Fruit fly (Drosophila melanogaster) whole organism, embryonic: Measurements from ENCODE around the gene CG32437.

Source experiments
- Aef1 ChIP-seq: fragments of 200-800 bp; sonication (Bioruptor generic); IDR thresholded peaks from 3 replicates; pipeline ENCODE4 v1.3.6; 2022; ENCODE audit warnings: missing biosample characterization, missing genetic modification characterization
- Atf-2 ChIP-seq: fragments of 200-800 bp; sonication (Bioruptor generic); optimal IDR thresholded peaks from 2 replicates; lab custom pipeline; 2016; ENCODE audit warnings: missing biosample characterization, missing genetic modification characterization
- CG10565 ChIP-seq: fragments of 200-800 bp; sonication (Bioruptor generic); optimal IDR thresholded peaks from 3 replicates; lab custom pipeline; 2016; ENCODE audit warnings: missing biosample characterization, mild to moderate bottlenecking, missing genetic modification characterization
- CG11247 ChIP-seq: fragments of 200-800 bp; sonication (Bioruptor generic); IDR thresholded peaks from 2 replicates; pipeline ENCODE4 v1.3.6; 2022; ENCODE audit warnings: missing biosample characterization, missing genetic modification characterization
- CG11695 ChIP-seq: fragments of 200-800 bp; sonication (Bioruptor generic); IDR thresholded peaks from 3 replicates; pipeline ENCODE4 v1.3.6; 2022; ENCODE audit warnings: missing biosample characterization, missing genetic modification characterization
- CG12071 ChIP-seq: fragments of 200-800 bp; sonication (Bioruptor generic); optimal IDR thresholded peaks from 3 replicates; lab custom pipeline; 2018; ENCODE audit warnings: missing biosample characterization, mild to moderate bottlenecking, missing genetic modification characterization
- CG14014 ChIP-seq: fragments of 200-800 bp; sonication (Bioruptor generic); IDR thresholded peaks from 2 replicates; pipeline ENCODE4 v1.3.6; 2022; ENCODE audit warnings: missing biosample characterization, missing genetic modification characterization
- CG1792 ChIP-seq: fragments of 200-800 bp; sonication (Bioruptor generic); optimal IDR thresholded peaks from 2 replicates; lab custom pipeline; 2016; ENCODE audit warnings: missing biosample characterization, missing genetic modification characterization
- CG18011 ChIP-seq: fragments of 200-800 bp; sonication (Bioruptor generic); optimal IDR thresholded peaks from 2 replicates; lab custom pipeline; 2017; ENCODE audit warnings: missing biosample characterization, missing genetic modification characterization, mild to moderate bottlenecking, moderate library complexity, missing genotype
- CG18764 ChIP-seq: fragments of 200-800 bp; sonication (Bioruptor generic); optimal IDR thresholded peaks from 3 replicates; lab custom pipeline; 2016; ENCODE audit warnings: missing biosample characterization, missing genetic modification characterization
- CG2889 ChIP-seq: fragments of 200-800 bp; sonication (Bioruptor generic); IDR thresholded peaks from 3 replicates; pipeline ENCODE4 v1.3.6; 2022; ENCODE audit warnings: missing biosample characterization, missing genetic modification characterization
- CG32767 ChIP-seq: fragments of 200-800 bp; sonication (Bioruptor generic); IDR thresholded peaks from 2 replicates; pipeline ENCODE4 v1.3.6; 2022; ENCODE audit warnings: missing biosample characterization, missing genetic modification characterization
- CG3281 ChIP-seq: fragments of 200-800 bp; sonication (Bioruptor generic); optimal IDR thresholded peaks from 3 replicates; lab custom pipeline; 2017; ENCODE audit warnings: missing biosample characterization, mild to moderate bottlenecking, missing genetic modification characterization
- CG3847 ChIP-seq: fragments of 200-800 bp; sonication (Bioruptor generic); IDR thresholded peaks from 2 replicates; pipeline ENCODE4 v1.3.6; 2022; ENCODE audit warnings: missing biosample characterization, missing genetic modification characterization
- CG4282 ChIP-seq: fragments of 200-800 bp; sonication (Bioruptor generic); optimal IDR thresholded peaks from 2 replicates; lab custom pipeline; 2016; ENCODE audit warnings: missing biosample characterization, missing genetic modification characterization
- CG4404 ChIP-seq: fragments of 200-800 bp; sonication (Bioruptor generic); IDR thresholded peaks from 2 replicates; pipeline ENCODE4 v1.3.6; 2022; ENCODE audit warnings: missing biosample characterization, missing genetic modification characterization
- CG4424 ChIP-seq: fragments of 200-800 bp; sonication (Bioruptor generic); optimal IDR thresholded peaks from 3 replicates; lab custom pipeline; 2016; ENCODE audit warnings: missing biosample characterization, missing genetic modification characterization
- CG4820 ChIP-seq: fragments of 200-800 bp; sonication (Bioruptor generic); optimal IDR thresholded peaks from 3 replicates; lab custom pipeline; 2016; ENCODE audit warnings: missing biosample characterization, missing genetic modification characterization
- CG6689 ChIP-seq: fragments of 200-800 bp; sonication (Bioruptor generic); IDR thresholded peaks from 2 replicates; pipeline ENCODE4 v1.3.6; 2022; ENCODE audit warnings: missing biosample characterization, missing genetic modification characterization
- CG6854 ChIP-seq: fragments of 200-800 bp; sonication (Bioruptor generic); optimal IDR thresholded peaks from 3 replicates; lab custom pipeline; 2017; ENCODE audit warnings: missing biosample characterization, mild to moderate bottlenecking, missing genetic modification characterization
- CG8089 ChIP-seq: fragments of 200-800 bp; sonication (Bioruptor generic); optimal IDR thresholded peaks from 3 replicates; lab custom pipeline; 2016; ENCODE audit warnings: missing biosample characterization, missing genetic modification characterization
- CrebB ChIP-seq: fragments of 200-800 bp; sonication (Bioruptor generic); optimal IDR thresholded peaks from 3 replicates; lab custom pipeline; 2018; ENCODE audit warnings: missing biosample characterization, mild to moderate bottlenecking, missing genetic modification characterization
- Dip2 ChIP-seq: fragments of 200-800 bp; sonication (Bioruptor generic); IDR thresholded peaks from 2 replicates; pipeline ENCODE4 v1.3.6; 2022; ENCODE audit warnings: missing biosample characterization, missing genetic modification characterization
- Fer3 ChIP-seq: fragments of 200-800 bp; sonication (Bioruptor generic); optimal IDR thresholded peaks from 2 replicates; lab custom pipeline; 2018; ENCODE audit warnings: missing biosample characterization, mild to moderate bottlenecking, missing genetic modification characterization, moderate library complexity
- HLHmδ ChIP-seq: fragments of 200-800 bp; sonication (Bioruptor generic); optimal IDR thresholded peaks from 2 replicates; lab custom pipeline; 2018; ENCODE audit warnings: missing biosample characterization, mild to moderate bottlenecking, missing genetic modification characterization, moderate library complexity
- Hr3 ChIP-seq: fragments of 200-800 bp; sonication (Bioruptor generic); optimal IDR thresholded peaks from 3 replicates; lab custom pipeline; 2016; ENCODE audit warnings: missing biosample characterization, missing genetic modification characterization
- Max ChIP-seq: fragments of 200-800 bp; sonication (Bioruptor generic); optimal IDR thresholded peaks from 2 replicates; lab custom pipeline; 2016; ENCODE audit warnings: missing biosample characterization, mild to moderate bottlenecking, missing genetic modification characterization
- Meics ChIP-seq: fragments of 200-800 bp; sonication (Bioruptor generic); optimal IDR thresholded peaks from 2 replicates; lab custom pipeline; 2017; ENCODE audit warnings: missing biosample characterization, mild to moderate bottlenecking, missing genetic modification characterization
- Optix ChIP-seq: fragments of 200-800 bp; sonication (Bioruptor generic); IDR thresholded peaks from 3 replicates; pipeline ENCODE4 v1.3.6; 2022; ENCODE audit warnings: missing biosample characterization, missing genetic modification characterization
- YL-1 ChIP-seq: fragments of 200-800 bp; sonication (Bioruptor generic); optimal IDR thresholded peaks from 3 replicates; lab custom pipeline; 2017; ENCODE audit warnings: missing biosample characterization, mild to moderate bottlenecking, missing genetic modification characterization
- cas ChIP-seq: fragments of 200-800 bp; sonication (Bioruptor generic); IDR thresholded peaks from 2 replicates; pipeline ENCODE4 v1.3.6; 2022; ENCODE audit warnings: missing biosample characterization, missing genetic modification characterization
- cato ChIP-seq: fragments of 200-800 bp; sonication (Bioruptor generic); optimal IDR thresholded peaks from 2 replicates; lab custom pipeline; 2016; ENCODE audit warnings: missing biosample characterization, missing genetic modification characterization, borderline replicate concordance
- corto ChIP-seq: fragments of 200-800 bp; sonication (Bioruptor generic); optimal IDR thresholded peaks from 2 replicates; lab custom pipeline; 2016; ENCODE audit warnings: missing biosample characterization, mild to moderate bottlenecking, missing genetic modification characterization, moderate library complexity
- ewg ChIP-seq: fragments of 200-800 bp; sonication (Bioruptor generic); optimal IDR thresholded peaks from 3 replicates; lab custom pipeline; 2017; ENCODE audit warnings: mild to moderate bottlenecking, missing biosample characterization, missing genetic modification reagents, missing genetic modification characterization
- fd64A ChIP-seq: fragments of 200-800 bp; sonication (Bioruptor generic); optimal IDR thresholded peaks from 3 replicates; lab custom pipeline; 2018; ENCODE audit warnings: missing biosample characterization, mild to moderate bottlenecking, missing genetic modification characterization
- fu2 ChIP-seq: fragments of 200-800 bp; sonication (Bioruptor generic); optimal IDR thresholded peaks from 2 replicates; lab custom pipeline; 2016; ENCODE audit warnings: missing biosample characterization, missing genetic modification characterization
- gce ChIP-seq: fragments of 200-800 bp; sonication (Bioruptor generic); IDR thresholded peaks from 3 replicates; pipeline ENCODE4 v1.3.6; 2022; ENCODE audit warnings: missing biosample characterization, missing genetic modification characterization
- gfzf ChIP-seq: fragments of 200-800 bp; sonication (Bioruptor generic); optimal IDR thresholded peaks from 2 replicates; lab custom pipeline; 2016; ENCODE audit warnings: missing biosample characterization, mild to moderate bottlenecking, missing genetic modification characterization, moderate library complexity
- grau ChIP-seq: fragments of 200-800 bp; optimal IDR thresholded peaks from 3 replicates; lab custom pipeline; 2019; ENCODE audit warnings: missing biosample characterization, mild to moderate bottlenecking, missing genetic modification characterization, moderate library complexity
- ham ChIP-seq: fragments of 200-800 bp; sonication (Bioruptor generic); IDR thresholded peaks from 2 replicates; pipeline ENCODE4 v1.3.6; 2022; ENCODE audit warnings: missing biosample characterization, missing genetic modification characterization
- maf-S ChIP-seq: fragments of 200-800 bp; sonication (Bioruptor generic); optimal IDR thresholded peaks from 2 replicates; lab custom pipeline; 2016; ENCODE audit warnings: missing biosample characterization, missing genetic modification characterization
- phol ChIP-seq: fragments of 200-800 bp; sonication (Bioruptor generic); optimal IDR thresholded peaks from 3 replicates; lab custom pipeline; 2018; ENCODE audit warnings: missing biosample characterization, mild to moderate bottlenecking, missing genetic modification characterization, moderate library complexity
- ro ChIP-seq: fragments of 200-800 bp; sonication (Bioruptor generic); IDR thresholded peaks from 2 replicates; pipeline ENCODE4 v1.3.6; 2022; ENCODE audit warnings: missing biosample characterization, missing genetic modification characterization
- run ChIP-seq: fragments of 200-800 bp; sonication (Bioruptor generic); optimal IDR thresholded peaks from 3 replicates; lab custom pipeline; 2018; ENCODE audit warnings: missing biosample characterization, mild to moderate bottlenecking, missing genetic modification characterization
- sens-2 ChIP-seq: fragments of 200-800 bp; sonication (Bioruptor generic); IDR thresholded peaks from 2 replicates; pipeline ENCODE4 v1.3.6; 2022; ENCODE audit warnings: missing biosample characterization, missing genetic modification characterization
- ssp ChIP-seq: fragments of 200-800 bp; sonication (Bioruptor generic); IDR thresholded peaks from 2 replicates; pipeline ENCODE4 v1.3.6; 2022; ENCODE audit warnings: missing biosample characterization, missing genetic modification characterization
- stwl ChIP-seq: fragments of 200-800 bp; sonication (Bioruptor generic); optimal IDR thresholded peaks from 3 replicates; lab custom pipeline; 2018; ENCODE audit warnings: missing biosample characterization, mild to moderate bottlenecking, missing genetic modification characterization, moderate library complexity
- sug ChIP-seq: fragments of 200-800 bp; optimal IDR thresholded peaks from 2 replicates; lab custom pipeline; 2019; ENCODE audit warnings: missing biosample characterization, mild to moderate bottlenecking, missing genetic modification characterization, moderate library complexity
- tgo ChIP-seq: fragments of 200-800 bp; sonication (Bioruptor generic); IDR thresholded peaks from 3 replicates; pipeline ENCODE4 v1.3.6; 2022; ENCODE audit warnings: missing biosample characterization, missing genetic modification characterization
- zen ChIP-seq: fragments of 200-800 bp; sonication (Bioruptor generic); optimal IDR thresholded peaks from 3 replicates; lab custom pipeline; 2018; ENCODE audit warnings: missing biosample characterization, mild to moderate bottlenecking, missing genetic modification characterization, moderate library complexity
- zen2 ChIP-seq: fragments of 200-800 bp; sonication (Bioruptor generic); IDR thresholded peaks from 3 replicates; pipeline ENCODE4 v1.3.6; 2022; ENCODE audit warnings: missing biosample characterization, missing genetic modification characterization; ENCODE audit not compliant: partially characterized antibody

Gene CG32437

dm6 chr3L:21347197-21347831 is 10.2 kb upstream of the CG32437 start (continued):
- no peak for TF ChIP-seq ro (GFP tag; lab: Robert Waterston, UW)
- peak; percentile 8; the same call in 1 of the 3 replicates for TF ChIP-seq Optix
- no peak for TF ChIP-seq ewg (GFP tag; lab: Kevin White, UChicago)
- peak; percentile 35; the same call in 1 of the 2 replicates for TF ChIP-seq CG6689
- no peak; the same call in 1 of the 2 replicates for TF ChIP-seq CG3847
- TF ChIP-seq CG4820 (GFP tag; lab: Kevin White, UChicago), result peak; percentile 47
- no peak for TF ChIP-seq Atf-2 (GFP tag; lab: Kevin White, UChicago)
- TF ChIP-seq tgo (GFP tag; lab: Robert Waterston, UW), result 0 out of 3 replicates have a peak, but pooled peaks have one; percentile 17
- peak; percentile 64 for TF ChIP-seq CG4424 (GFP tag; lab: Kevin White, UChicago)
- no peak for TF ChIP-seq corto
- no peak for TF ChIP-seq CG3281 (GFP tag; lab: Kevin White, UChicago)
- TF ChIP-seq ham, result no peak
- TF ChIP-seq Fer3 (tag; lab: Kevin White, UChicago), result peak; percentile 3
- peak; percentile 29 for TF ChIP-seq cato (GFP tag; lab: Kevin White, UChicago)
- TF ChIP-seq Hr3, result peak; percentile 31
- TF ChIP-seq CG14014 (GFP tag; lab: Robert Waterston, UW), result no peak
- TF ChIP-seq gfzf (GFP tag; lab: Kevin White, UChicago), result no peak
- no peak for TF ChIP-seq YL-1 (GFP tag; lab: Kevin White, UChicago)
- no peak for TF ChIP-seq CG4404
- peak; percentile 42; the same call in 1 of the 3 replicates for TF ChIP-seq CG11695 (GFP tag; lab: Robert Waterston, UW)
- peak; percentile 52 for TF ChIP-seq phol
- peak; percentile 42 for TF ChIP-seq CG8089 (GFP tag; lab: Kevin White, UChicago)
- no peak for TF ChIP-seq fd64A
- no peak for TF ChIP-seq CG2889 (GFP tag; lab: Robert Waterston, UW)
- TF ChIP-seq Max (GFP tag; lab: Kevin White, UChicago), result peak; percentile 13
- peak; percentile 24 for TF ChIP-seq CG12071 (GFP tag; lab: Kevin White, UChicago)
- no peak for TF ChIP-seq zen (tag; lab: Kevin White, UChicago)
- TF ChIP-seq grau (tag; lab: Kevin White, UChicago), result peak; percentile 57
- peak; percentile 9; the same call in 1 of the 3 replicates for TF ChIP-seq Aef1 (GFP tag; lab: Robert Waterston, UW)
- TF ChIP-seq stwl, result no peak
- no peak for TF ChIP-seq sens-2 (GFP tag; lab: Robert Waterston, UW)
- TF ChIP-seq CG10565 (GFP tag; lab: Kevin White, UChicago), result no peak
- no peak for TF ChIP-seq CG1792 (GFP tag; lab: Kevin White, UChicago)
- TF ChIP-seq zen2 (GFP tag; lab: Robert Waterston, UW), result no peak
- TF ChIP-seq Dip2 (GFP tag; lab: Robert Waterston, UW), result no peak
- peak; percentile 46 for TF ChIP-seq Meics (GFP tag; lab: Kevin White, UChicago)
- TF ChIP-seq CG4282 (GFP tag; lab: Kevin White, UChicago), result no peak
- peak; percentile 42 for TF ChIP-seq ssp (GFP tag; lab: Robert Waterston, UW)
- peak; percentile 23 for TF ChIP-seq CG18764 (GFP tag; lab: Kevin White, UChicago)
- TF ChIP-seq HLHmδ (GFP tag; lab: Kevin White, UChicago), result no peak
- TF ChIP-seq sug (tag; lab: Kevin White, UChicago), result no peak
- TF ChIP-seq CG6854 (GFP tag; lab: Kevin White, UChicago), result no peak
- TF ChIP-seq CG11247, result no peak
- no peak for TF ChIP-seq gce
- TF ChIP-seq maf-S (GFP tag; lab: Kevin White, UChicago), result no peak
- TF ChIP-seq fu2 (GFP tag; lab: Kevin White, UChicago), result peak; percentile 32
- no peak for TF ChIP-seq run (tag; lab: Kevin White, UChicago)
- no peak for TF ChIP-seq CrebB (tag; lab: Kevin White, UChicago)
- no peak for TF ChIP-seq cas
- no peak for TF ChIP-seq CG32767
- no peak for TF ChIP-seq CG18011 (GFP tag; lab: Kevin White, UChicago)
